Worm (Caenorhabditis elegans) whole organism, young adult: Measurements from ENCODE around the gene nurf-1.

ENCODE experiments used
- T07F8.4 ChIP-seq: sonication (generic microtip); optimal IDR thresholded peaks from 2 replicates; lab custom pipeline; 2016; ENCODE audit warnings: mild to moderate bottlenecking, missing genetic modification characterization, moderate library complexity, missing compliant biosample characterization
- ama-1 ChIP-seq, 3 experiments: fragments of 150-350 bp in 1 of 3; sonication (generic microtip) in 2 of 3; optimal IDR thresholded peaks; 2 replicates each; lab custom pipeline; 2014 to 2018; ENCODE audit warnings: missing biosample characterization in 2 of 3, missing genetic modification characterization in 2 of 3, missing genetic modification reagents in 2 of 3
- die-1 ChIP-seq: sonication (generic microtip); optimal IDR thresholded peaks from 2 replicates; lab custom pipeline; 2016; ENCODE audit warnings: missing genotype, mild to moderate bottlenecking, missing genetic modification characterization, missing compliant biosample characterization
- egl-44 ChIP-seq: fragments of 200-800 bp; sonication (Bioruptor generic); IDR thresholded peaks from 2 replicates; pipeline ENCODE4 v1.3.6; 2022; ENCODE audit warnings: missing genetic modification reagents, missing genetic modification characterization, missing compliant biosample characterization
- nfya-1 ChIP-seq: sonication (generic microtip); optimal IDR thresholded peaks from 2 replicates; lab custom pipeline; 2017; ENCODE audit warnings: antibody characterized with exemption, missing compliant biosample characterization, missing genetic modification characterization, borderline replicate concordance; ENCODE audit not compliant: insufficient read depth
- nhr-90 ChIP-seq: sonication (generic microtip); optimal IDR thresholded peaks from 2 replicates; lab custom pipeline; 2016; ENCODE audit warnings: missing genotype, mild to moderate bottlenecking, missing genetic modification characterization, missing compliant biosample characterization
- pha-4 ChIP-seq: fragments of 150-350 bp; sonication (generic microtip); optimal IDR thresholded peaks from 2 replicates; lab custom pipeline; 2014; ENCODE audit warnings: missing biosample characterization, missing genetic modification reagents, missing genetic modification characterization
- tbx-9 ChIP-seq: sonication (generic microtip); optimal IDR thresholded peaks from 2 replicates; lab custom pipeline; 2016; ENCODE audit warnings: borderline replicate concordance, missing genetic modification characterization, inconsistent platforms, missing compliant biosample characterization
- unc-62 ChIP-seq: fragments of 150-350 bp; optimal IDR thresholded peaks from 2 replicates; lab custom pipeline; 2014; ENCODE audit warnings: missing biosample characterization, missing genetic modification reagents, missing genetic modification characterization
- ztf-26 ChIP-seq: sonication (generic microtip); optimal IDR thresholded peaks from 2 replicates; lab custom pipeline; 2017; ENCODE audit warnings: missing genetic modification characterization, missing compliant biosample characterization
- ztf-6 ChIP-seq: fragments of 200-800 bp; sonication (Bioruptor generic); IDR thresholded peaks from 2 replicates; pipeline ENCODE4 v1.3.6; 2022; ENCODE audit warnings: missing genetic modification reagents, missing genetic modification characterization, missing compliant biosample characterization

DNA sequence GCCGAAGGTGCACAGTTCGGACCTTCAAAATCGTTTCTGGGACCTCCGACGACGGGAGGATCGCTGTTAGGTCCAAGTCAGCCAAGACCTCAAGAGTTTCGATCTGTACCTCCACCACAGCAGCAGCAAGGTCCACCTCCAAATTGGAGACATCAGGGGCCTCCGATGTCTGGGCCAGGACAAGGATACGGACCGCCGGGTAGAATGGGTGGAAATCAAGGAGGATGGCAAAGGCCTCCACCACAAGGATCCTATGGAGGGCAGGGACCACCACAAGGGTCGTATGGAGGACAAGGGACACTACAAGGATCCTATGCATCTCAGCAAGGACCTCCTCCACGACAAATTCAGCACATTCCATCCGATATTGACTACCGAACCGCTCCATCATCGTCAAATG is 29.8 kb upstream of the nurf-1 start:
- TF ChIP-seq pha-4 (tag; lab: Kevin White, UChicago), result no peak
- TF ChIP-seq T07F8.4 (tag; lab: Kevin White, UChicago), result no peak
- TF ChIP-seq unc-62 (GFP tag; lab: Kevin White, UChicago), result no peak
- no peak for TF ChIP-seq ama-1 (optimal IDR thresholded peaks at IDR 0.05; lab: Kevin White, UChicago)
- no peak for TF ChIP-seq ama-1 (GFP tag; optimal IDR thresholded peaks at IDR 0.05; lab: Kevin White, UChicago)
- TF ChIP-seq ztf-6 (GFP tag; lab: Robert Waterston, UW), result no peak
- no peak for TF ChIP-seq tbx-9 (tag; lab: Kevin White, UChicago)
- TF ChIP-seq egl-44, result no peak
- TF ChIP-seq die-1 (tag; lab: Kevin White, UChicago), result no peak
- no peak for TF ChIP-seq nhr-90
- TF ChIP-seq nfya-1 (tag; lab: Kevin White, UChicago), result no peak
- no peak for TF ChIP-seq ztf-26
